Fruit fly (Drosophila melanogaster): ENCODE data around the gene CG43391.
A peak's percentile ranks its signal among the peaks of the same experiment; 100 is the strongest.

DNA sequence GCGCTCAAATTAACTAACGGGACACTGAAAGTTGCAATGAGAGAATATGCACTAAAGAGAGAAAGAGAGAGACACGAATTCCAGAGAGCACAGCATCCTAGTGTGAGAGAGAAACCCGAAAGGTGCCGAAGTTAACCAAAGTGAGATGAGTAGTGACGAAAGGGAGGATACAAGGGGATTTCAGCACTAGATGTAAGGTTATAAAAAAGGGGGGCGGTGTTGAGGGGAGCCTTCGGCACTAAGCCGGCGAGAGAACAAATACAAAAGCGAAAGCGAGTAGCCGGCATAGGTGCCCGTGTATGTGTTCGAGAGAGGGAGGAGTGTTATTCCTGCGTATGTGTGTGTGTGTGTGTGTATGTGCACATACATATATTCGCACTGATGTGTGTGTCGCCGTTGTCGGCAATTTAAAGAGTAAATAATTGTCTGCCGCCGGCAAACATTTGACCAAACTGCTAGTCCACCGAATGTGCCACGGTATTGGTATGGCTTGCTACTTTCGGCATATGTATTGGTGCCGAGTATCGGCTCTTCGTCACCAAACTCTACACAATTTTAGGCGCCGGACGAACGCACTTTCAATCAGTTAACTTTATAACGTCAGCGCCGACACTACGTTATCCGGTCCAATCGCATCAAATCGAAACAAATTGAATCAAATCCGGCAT lies 15.9 kb upstream of the CG43391 start, which contains the start of gene CG7368:
- TF ChIP-seq fd96Ca (GFP tag; IDR thresholded peaks at IDR 0.05) (no peak), Pif1A (GFP tag; optimal IDR thresholded peaks at IDR 0.05) (no peak), D1 (tag; optimal IDR thresholded peaks at IDR 0.05) (no peak), CG32121 (GFP tag; IDR thresholded peaks at IDR 0.05) (no peak), CG15710 (tag; optimal IDR thresholded peaks at IDR 0.05) (no peak), EcR (GFP tag; optimal IDR thresholded peaks at IDR 0.05) (no peak), CG13204 (GFP tag; optimal IDR thresholded peaks at IDR 0.05) (peak; percentile 14), CG17806 (tag; optimal IDR thresholded peaks at IDR 0.05) (no peak), CG12605 (GFP tag; IDR thresholded peaks at IDR 0.05) (no peak), Snoo (tag; optimal IDR thresholded peaks at IDR 0.05) (no peak)

All from whole organism, pupa.